Worm (Caenorhabditis elegans): Measurements from ENCODE around the gene spp-11.

The spp-11 gene

ce11 chrII:6355396-6356346, 51.5 kb downstream of the spp-11 start, which contains the start of gene C32D5.11 (continued):
- TF ChIP-seq tra-1 (GFP tag; IDR thresholded peaks at IDR 0.05): no peak
- no peak for TF ChIP-seq nhr-6 (tag; optimal IDR thresholded peaks at IDR 0.05)
- TF ChIP-seq unc-130 (GFP tag; optimal IDR thresholded peaks at IDR 0.05): peak; percentile 40
- TF ChIP-seq aly-2 (tag; optimal IDR thresholded peaks at IDR 0.05): no peak
- TF ChIP-seq aha-1 (tag): peak; percentile 96
- no peak for TF ChIP-seq pqm-1 (tag; optimal IDR thresholded peaks at IDR 0.05)
- peak; percentile 67 for TF ChIP-seq dpl-1 (GFP tag; optimal IDR thresholded peaks at IDR 0.05)
- TF ChIP-seq zip-11 (GFP tag; IDR thresholded peaks at IDR 0.05): no peak
- TF ChIP-seq ZK337.2 (GFP tag; IDR thresholded peaks at IDR 0.05): 0 out of 2 replicates have a peak, but pooled peaks have one; percentile 8
- peak; percentile 66 for TF ChIP-seq lin-13 (GFP tag; optimal IDR thresholded peaks at IDR 0.05)
- peak; percentile 66 for TF ChIP-seq duxl-1 (tag; optimal IDR thresholded peaks at IDR 0.05; ENCODE audit: poor library complexity)
- TF ChIP-seq daf-8 (GFP tag; IDR thresholded peaks at IDR 0.05): no peak
- TF ChIP-seq nhr-102 (tag; optimal IDR thresholded peaks at IDR 0.05): no peak
- peak; percentile 14 for TF ChIP-seq nhr-25 (tag; optimal IDR thresholded peaks at IDR 0.05; ENCODE audit: borderline replicate concordance, insufficient read depth)
- TF ChIP-seq ztf-7 (tag; optimal IDR thresholded peaks at IDR 0.05): peak; percentile 57
- no peak for TF ChIP-seq skn-1 (tag; optimal IDR thresholded peaks at IDR 0.05)
- peak in 1 of 2 experiments; percentile 46 for TF ChIP-seq mdl-1 (tag; optimal IDR thresholded peaks at IDR 0.05)
- TF ChIP-seq ceh-28 (tag; optimal IDR thresholded peaks at IDR 0.05): peak; percentile 34
- peak; percentile 55 for TF ChIP-seq T26A8.4 (GFP tag; IDR thresholded peaks at IDR 0.05)
- peak; percentile 88 for TF ChIP-seq mes-2 (tag; optimal IDR thresholded peaks at IDR 0.05; ENCODE audit: poor library complexity, severe bottlenecking)

Measured in whole organism, L4 larva.